Fruit fly (Drosophila melanogaster): ENCODE data around the gene CG31678.

DNA sequence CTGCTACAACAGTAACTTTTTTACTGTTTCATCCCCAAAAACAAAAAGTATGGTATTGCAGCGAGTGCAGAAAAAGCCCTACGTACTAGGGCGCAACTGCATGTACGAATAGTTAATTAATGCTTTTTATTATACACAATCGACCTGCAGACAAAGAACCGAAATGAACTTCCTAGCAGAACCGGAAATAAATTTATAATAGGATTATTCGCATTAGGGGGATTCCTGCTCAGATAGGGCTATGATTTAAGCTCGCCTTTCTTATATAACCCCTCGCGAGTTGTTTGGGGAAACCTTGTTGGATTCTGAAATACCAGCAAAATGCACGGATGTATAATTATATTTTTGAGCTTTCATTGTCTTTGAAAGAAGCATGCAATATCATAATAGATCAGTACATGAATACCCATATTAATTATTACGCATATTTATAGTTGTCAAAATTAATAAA is 5.9 kb upstream of the CG31678 start, which contains the start of gene Cen:
- TF ChIP-seq CTCF (optimal IDR thresholded peaks at IDR 0.05), result no peak
- TF ChIP-seq CG8478 (optimal IDR thresholded peaks at IDR 0.05), result no peak
